Fruit fly (Drosophila melanogaster) whole organism, larva: ENCODE data around the gene CG7255.

Source experiments
- noc ChIP-seq: fragments of 200-800 bp; sonication (Bioruptor generic); optimal IDR thresholded peaks from 3 replicates; lab custom pipeline; 2019; ENCODE audit warnings: missing biosample characterization, mild to moderate bottlenecking, missing genetic modification characterization, moderate library complexity

Gene CG7255

dm6 chr3L:15298658-15299057 lies 5.4 kb upstream of the CG7255 start, which contains the start of gene Best4:
Gene Best4 (plus strand): TSS chr3L:15298958.
- no peak for TF ChIP-seq noc

- no peak for TF ChIP-seq noc
These were observed 1.4 kb upstream of the CG7255 start, which contains the start of gene Best3 for dm6 chr3L:15302685-15303084. Gene Best3 (minus strand): TSS chr3L:15302785.

dm6 chr3L:15303630-15304029 lies 425 bp upstream of the CG7255 start:
- no peak for TF ChIP-seq noc

- no peak for TF ChIP-seq noc
These were observed 1.1 kb downstream of the CG7255 start for dm6 chr3L:15305036-15305613.

- no peak for TF ChIP-seq noc
These were observed 2.4 kb downstream of the CG7255 start for dm6 chr3L:15306447-15306846.

dm6 chr3L:15311457-15312368 lies 7.7 kb downstream of the CG7255 start:
- TF ChIP-seq noc: no peak

- TF ChIP-seq noc: no peak
These were observed 10.5 kb downstream of the CG7255 start for dm6 chr3L:15314539-15314938.

dm6 chr3L:15314997-15315396 lies 10.9 kb downstream of the CG7255 start:
- TF ChIP-seq noc: no peak

dm6 chr3L:15315400-15315799 lies 11.3 kb downstream of the CG7255 start:
- no peak for TF ChIP-seq noc

dm6 chr3L:15320241-15320640 lies 16.2 kb downstream of the CG7255 start:
- TF ChIP-seq noc: no peak

- TF ChIP-seq noc: no peak
These were observed 17.0 kb downstream of the CG7255 start for dm6 chr3L:15321001-15321438.

dm6 chr3L:15322173-15322572 lies 18.1 kb downstream of the CG7255 start:
- TF ChIP-seq noc: no peak

dm6 chr3L:15325445-15325844 lies 21.4 kb downstream of the CG7255 start:
- no peak for TF ChIP-seq noc

- TF ChIP-seq noc: no peak
These were observed 25.5 kb downstream of the CG7255 start for dm6 chr3L:15329261-15330160.

dm6 chr3L:15330161-15330542 lies 26.1 kb downstream of the CG7255 start:
- no peak for TF ChIP-seq noc

dm6 chr3L:15334640-15335039 lies 30.6 kb downstream of the CG7255 start:
- no peak for TF ChIP-seq noc

- TF ChIP-seq noc: no peak
These were observed 32.3 kb downstream of the CG7255 start, which contains the start of gene Toll-6 for dm6 chr3L:15336277-15336821. Gene Toll-6 (plus strand): TSS chr3L:15336692.
